Worm (Caenorhabditis elegans) whole organism, L4 larva: Measurements from ENCODE around the gene aakg-1.

Source experiments
- F10B5.3 ChIP-seq: sonication (generic microtip); optimal IDR thresholded peaks from 2 replicates; lab custom pipeline; 2016; ENCODE audit warnings: mild to moderate bottlenecking, missing genetic modification characterization, missing compliant biosample characterization
- T26A8.4 ChIP-seq: fragments of 200-800 bp; sonication (Bioruptor generic); IDR thresholded peaks from 2 replicates; pipeline ENCODE4 v1.3.6; 2022; ENCODE audit warnings: missing genetic modification characterization, missing compliant biosample characterization
- Y48G9A.11 ChIP-seq: fragments of 200-800 bp; sonication (Bioruptor generic); IDR thresholded peaks from 2 replicates; pipeline ENCODE4 v1.3.6; 2022; ENCODE audit warnings: missing genetic modification reagents, missing genetic modification characterization, missing compliant biosample characterization
- Y5F2A.4 ChIP-seq: fragments of 200-800 bp; sonication (Bioruptor generic); optimal IDR thresholded peaks from 2 replicates; lab custom pipeline; 2018; ENCODE audit warnings: mild to moderate bottlenecking, missing genetic modification characterization, missing compliant biosample characterization
- aha-1 ChIP-seq: fragments of 150-350 bp; peaks from one replicate; lab custom pipeline; 2014; ENCODE audit warnings: missing biosample characterization, missing genetic modification characterization
- aly-2 ChIP-seq: sonication (generic microtip); optimal IDR thresholded peaks from 2 replicates; lab custom pipeline; 2018; ENCODE audit warnings: missing biosample characterization, missing genetic modification characterization
- ama-1 ChIP-seq: fragments of 150-350 bp; optimal IDR thresholded peaks from 2 replicates; lab custom pipeline; 2014; ENCODE audit warnings: inconsistent platforms, mixed read lengths
- ceh-32 ChIP-seq: sonication (generic microtip); optimal IDR thresholded peaks from 2 replicates; lab custom pipeline; 2016; ENCODE audit warnings: mild to moderate bottlenecking, missing genetic modification characterization, missing compliant biosample characterization; ENCODE audit not compliant: poor library complexity
- ceh-82 ChIP-seq: sonication (generic microtip); optimal IDR thresholded peaks from 2 replicates; lab custom pipeline; 2017; ENCODE audit warnings: missing biosample characterization, missing genetic modification characterization
- cey-2 ChIP-seq: sonication (generic microtip); optimal IDR thresholded peaks from 3 replicates; lab custom pipeline; 2017; ENCODE audit warnings: missing genetic modification characterization, mild to moderate bottlenecking, missing compliant biosample characterization, antibody characterized with exemption, borderline replicate concordance; ENCODE audit not compliant: insufficient read depth
- daf-19 ChIP-seq: fragments of 200-800 bp; sonication (Bioruptor generic); conservative IDR thresholded peaks from 2 replicates; pipeline ENCODE4 v1.3.6; 2022; ENCODE audit warnings: missing genetic modification characterization, missing compliant biosample characterization
- dmd-8 ChIP-seq: fragments of 200-800 bp; sonication (Bioruptor generic); IDR thresholded peaks from 2 replicates; pipeline ENCODE4 v1.3.6; 2022; ENCODE audit warnings: missing genetic modification characterization, missing compliant biosample characterization
- duxl-1 ChIP-seq: sonication (generic microtip); optimal IDR thresholded peaks from 2 replicates; lab custom pipeline; 2016; ENCODE audit warnings: mild to moderate bottlenecking, missing genetic modification characterization, moderate library complexity, missing compliant biosample characterization; ENCODE audit not compliant: poor library complexity
- fkh-10 ChIP-seq: fragments of 150-350 bp; optimal IDR thresholded peaks from 2 replicates; lab custom pipeline; 2014; ENCODE audit warnings: missing biosample characterization, missing genetic modification reagents, missing genetic modification characterization
- fos-1 ChIP-seq: fragments of 150-350 bp; optimal IDR thresholded peaks from 2 replicates; lab custom pipeline; 2014; ENCODE audit warnings: missing biosample characterization, missing genetic modification characterization
- lim-7 ChIP-seq: fragments of 200-800 bp; sonication (Bioruptor generic); IDR thresholded peaks from 2 replicates; pipeline ENCODE4 v1.3.6; 2022; ENCODE audit warnings: missing genetic modification characterization, missing compliant biosample characterization
- lin-38 ChIP-seq: fragments of 200-800 bp; sonication (Bioruptor generic); IDR thresholded peaks from 2 replicates; pipeline ENCODE4 v1.3.6; 2022; ENCODE audit warnings: missing genetic modification reagents, missing genetic modification characterization, missing compliant biosample characterization
- madf-5 ChIP-seq, 2 experiments: fragments of 200-800 bp; sonication (Bioruptor generic); IDR thresholded peaks; 2 replicates each; pipeline ENCODE4 v1.3.6; 2022; ENCODE audit warnings: missing compliant biosample characterization in 2 of 2, missing genetic modification characterization in 2 of 2
- mdt-29 ChIP-seq: fragments of 200-800 bp; sonication (Bioruptor generic); IDR thresholded peaks from 2 replicates; pipeline ENCODE4 v1.3.6; 2022; ENCODE audit warnings: missing genetic modification reagents, missing genetic modification characterization, missing compliant biosample characterization
- mep-1 ChIP-seq: fragments of 150-350 bp; sonication (generic microtip); optimal IDR thresholded peaks from 3 replicates; lab custom pipeline; 2014; ENCODE audit warnings: missing biosample characterization, missing genetic modification characterization
- nhr-102 ChIP-seq: sonication (generic microtip); optimal IDR thresholded peaks from 2 replicates; lab custom pipeline; 2016; ENCODE audit warnings: mild to moderate bottlenecking, missing genetic modification characterization, moderate library complexity, missing compliant biosample characterization
- nhr-111 ChIP-seq: fragments of 200-800 bp; sonication (Bioruptor generic); optimal IDR thresholded peaks from 2 replicates; lab custom pipeline; 2018; ENCODE audit warnings: mild to moderate bottlenecking, missing genetic modification characterization, missing compliant biosample characterization
- nhr-28 ChIP-seq: fragments of 150-350 bp; optimal IDR thresholded peaks from 2 replicates; lab custom pipeline; 2014; ENCODE audit warnings: missing biosample characterization, missing genetic modification characterization
- nhr-77 ChIP-seq: fragments of 150-350 bp; optimal IDR thresholded peaks from 2 replicates; lab custom pipeline; 2014; ENCODE audit warnings: missing biosample characterization, missing genetic modification characterization
- saeg-2 ChIP-seq: fragments of 200-800 bp; sonication (Bioruptor generic); IDR thresholded peaks from 2 replicates; pipeline ENCODE4 v1.3.6; 2022; ENCODE audit warnings: missing genetic modification reagents, missing genetic modification characterization, missing compliant biosample characterization
- snpc-1.2 ChIP-seq: fragments of 200-800 bp; sonication (Bioruptor generic); IDR thresholded peaks from 2 replicates; pipeline ENCODE4 v1.3.6; 2022; ENCODE audit warnings: missing genetic modification reagents, missing genetic modification characterization, missing compliant biosample characterization
- tra-1 ChIP-seq: fragments of 200-800 bp; sonication (Bioruptor generic); IDR thresholded peaks from 2 replicates; pipeline ENCODE4 v1.3.6; 2022; ENCODE audit warnings: missing genetic modification reagents, missing genetic modification characterization, missing compliant biosample characterization
- unc-62 ChIP-seq, 3 experiments: fragments of 150-350 bp in 1 of 3; sonication (generic microtip); optimal IDR thresholded peaks in 2 of 3; peaks in 1 of 3; 1 replicate in 1 of 3; 2 replicates in 2 of 3; lab custom pipeline; 2014 to 2017; ENCODE audit warnings: missing biosample characterization in 3 of 3, missing genetic modification characterization in 3 of 3, missing genetic modification reagents in 3 of 3, missing genotype in 1 of 3
- zag-1 ChIP-seq: fragments of 150-350 bp; optimal IDR thresholded peaks from 2 replicates; lab custom pipeline; 2014; ENCODE audit warnings: missing biosample characterization, missing genetic modification characterization
- zfp-3 ChIP-seq: fragments of 200-800 bp; sonication (Bioruptor generic); conservative IDR thresholded peaks from 2 replicates; pipeline ENCODE4 v1.3.6; 2022; ENCODE audit warnings: missing genetic modification reagents, missing genetic modification characterization, missing compliant biosample characterization
- ztf-7 ChIP-seq: fragments of 150-350 bp; optimal IDR thresholded peaks from 2 replicates; lab custom pipeline; 2014; ENCODE audit warnings: missing biosample characterization, missing genetic modification characterization

aakg-1 gene

ce11 chrIII:12548441-12548840 is 26.8 kb downstream of the aakg-1 start (continued):
- TF ChIP-seq ama-1 (no peak), lim-7 (GFP tag; lab: Robert Waterston, UW) (no peak), aly-2 (tag; lab: Kevin White, UChicago) (no peak), zag-1 (tag; lab: Kevin White, UChicago) (no peak), nhr-28 (tag; lab: Kevin White, UChicago) (peak; percentile 79), F10B5.3 (tag; lab: Kevin White, UChicago) (no peak), daf-19 (no peak), dmd-8 (GFP tag; lab: Robert Waterston, UW) (no peak), ceh-32 (tag; lab: Kevin White, UChicago) (no peak), snpc-1.2 (GFP tag; lab: Robert Waterston, UW) (no peak)

ce11 chrIII:12542656-12543055 is 32.5 kb downstream of the aakg-1 start:
- TF ChIP-seq mep-1 (tag; lab: Kevin White, UChicago) (no peak), unc-62 (GFP tag; optimal IDR thresholded peaks at IDR 0.05 in 1 of 2; lab: Kevin White, UChicago) (peak in 1 of 2 experiments; percentile 1), unc-62 (tag; optimal IDR thresholded peaks at IDR 0.05; lab: Kevin White, UChicago) (no peak), aha-1 (tag; lab: Kevin White, UChicago) (peak; percentile 95), lim-7 (GFP tag; lab: Robert Waterston, UW) (no peak)

ce11 chrIII:12541519-12541918 is 33.7 kb downstream of the aakg-1 start:
- TF ChIP-seq tra-1 (GFP tag; lab: Robert Waterston, UW) (0 out of 2 replicates have a peak, but pooled peaks have one; percentile 12), snpc-1.2 (GFP tag; lab: Robert Waterston, UW) (peak; percentile 51; the same call in 1 of the 2 replicates), Y48G9A.11 (GFP tag; lab: Robert Waterston, UW) (peak; percentile 58; the same call in 1 of the 2 replicates), saeg-2 (GFP tag; lab: Robert Waterston, UW) (0 out of 2 replicates have a peak, but pooled peaks have one; percentile 45), madf-5 (GFP tag; IDR thresholded peaks at IDR 0.05; lab: Robert Waterston, UW) (peak in 1 of 2 experiments; percentile 80; a peak in 1 of 4 replicates)

ce11 chrIII:12540411-12540810 is 34.8 kb downstream of the aakg-1 start:
- TF ChIP-seq duxl-1 = no peak
- TF ChIP-seq nhr-111 (GFP tag; lab: Kevin White, UChicago) = no peak
- no peak for TF ChIP-seq nhr-102 (tag; lab: Kevin White, UChicago)
- TF ChIP-seq zfp-3 = no peak
- TF ChIP-seq mep-1 (tag; lab: Kevin White, UChicago) = no peak
- TF ChIP-seq ceh-82 (tag; lab: Kevin White, UChicago) = no peak
- no peak for TF ChIP-seq ama-1
- TF ChIP-seq ztf-7 (tag; lab: Kevin White, UChicago) = no peak
- TF ChIP-seq, all 104 proteins: peak for 0

- peak in 1 of 2 experiments; percentile 36 for TF ChIP-seq unc-62 (GFP tag; optimal IDR thresholded peaks at IDR 0.05 in 1 of 2; lab: Kevin White, UChicago)
- TF ChIP-seq unc-62 (tag; optimal IDR thresholded peaks at IDR 0.05; lab: Kevin White, UChicago) = no peak
- 0 out of 2 replicates have a peak, but pooled peaks have one; percentile 31 for TF ChIP-seq Y48G9A.11 (GFP tag; lab: Robert Waterston, UW)
- no peak for TF ChIP-seq fos-1
- peak; percentile 2; the same call in 1 of the 2 replicates for TF ChIP-seq lin-38 (GFP tag; lab: Robert Waterston, UW)
- no peak for TF ChIP-seq T26A8.4 (GFP tag; lab: Robert Waterston, UW)
- TF ChIP-seq nhr-77 (tag; lab: Kevin White, UChicago) = peak; percentile 19
Measured at ce11 chrIII:12537239-12537845, 37.9 kb downstream of the aakg-1 start.

- no peak for TF ChIP-seq duxl-1
- no peak for TF ChIP-seq T26A8.4 (GFP tag; lab: Robert Waterston, UW)
- no peak for TF ChIP-seq cey-2 (tag; lab: Kevin White, UChicago)
- no peak for TF ChIP-seq madf-5 (GFP tag; IDR thresholded peaks at IDR 0.05; lab: Robert Waterston, UW)
- TF ChIP-seq mdt-29 (GFP tag; lab: Robert Waterston, UW) = no peak
- TF ChIP-seq Y5F2A.4 = no peak
- no peak for TF ChIP-seq fkh-10 (GFP tag; lab: Kevin White, UChicago)
Measured at ce11 chrIII:12533900-12534299, 41.3 kb downstream of the aakg-1 start.
